Worm (Caenorhabditis elegans) whole organism, late embryonic: ENCODE measurements around the gene epc-1.

Source experiments
- ceh-9 ChIP-seq: sonication (generic microtip); optimal IDR thresholded peaks from 2 replicates; lab custom pipeline; 2016; ENCODE audit warnings: mild to moderate bottlenecking, missing genetic modification characterization, inconsistent platforms, missing compliant biosample characterization
- unc-86 ChIP-seq: sonication (generic microtip); optimal IDR thresholded peaks from 2 replicates; lab custom pipeline; 2016; ENCODE audit warnings: missing genetic modification characterization, missing compliant biosample characterization
- ztf-16 ChIP-seq: sonication (generic microtip); optimal IDR thresholded peaks from 2 replicates; lab custom pipeline; 2017; ENCODE audit warnings: missing genetic modification characterization, missing compliant biosample characterization

- TF ChIP-seq ztf-16 = no peak
- TF ChIP-seq unc-86 (tag; lab: Kevin White, UChicago) = no peak
- TF ChIP-seq ceh-9 (tag; lab: Kevin White, UChicago) = no peak
Observed at ce11 chrIII:12651946-12652345, 43.6 kb upstream of the epc-1 start.
